Worm (Caenorhabditis elegans) whole organism, L2 larva: Measurements from ENCODE around the gene ZC443.7.

ENCODE experiments used
- R02D3.7 ChIP-seq: fragments of 150-350 bp; optimal IDR thresholded peaks from 2 replicates; lab custom pipeline; 2014; ENCODE audit warnings: missing biosample characterization, missing genetic modification characterization
- ama-1 ChIP-seq: fragments of 150-350 bp; optimal IDR thresholded peaks from 2 replicates; lab custom pipeline; 2018; ENCODE audit warnings: inconsistent platforms
- egl-27 ChIP-seq: sonication (generic microtip); optimal IDR thresholded peaks from 3 replicates; lab custom pipeline; 2017; ENCODE audit warnings: missing biosample characterization, missing genetic modification reagents, missing genetic modification characterization
- elt-3 ChIP-seq: sonication (generic microtip); optimal IDR thresholded peaks from 2 replicates; lab custom pipeline; 2017; ENCODE audit warnings: missing biosample characterization, missing genetic modification characterization
- fos-1 ChIP-seq: fragments of 150-350 bp; optimal IDR thresholded peaks from 2 replicates; lab custom pipeline; 2014; ENCODE audit warnings: missing biosample characterization, missing genetic modification characterization
- mdl-1 ChIP-seq, 2 experiments: fragments of 150-350 bp in 1 of 2; sonication (generic microtip) in 1 of 2; optimal IDR thresholded peaks; 2 replicates each; lab custom pipeline; 2017; ENCODE audit warnings: missing biosample characterization in 2 of 2, missing genetic modification characterization in 2 of 2
- nhr-11 ChIP-seq: fragments of 150-350 bp; optimal IDR thresholded peaks from 2 replicates; lab custom pipeline; 2014; ENCODE audit warnings: missing biosample characterization, missing genetic modification characterization
- nhr-237 ChIP-seq: fragments of 150-350 bp; optimal IDR thresholded peaks from 2 replicates; lab custom pipeline; 2014; ENCODE audit warnings: missing biosample characterization, missing genetic modification characterization
- skn-1 ChIP-seq: sonication (generic microtip); optimal IDR thresholded peaks from 2 replicates; lab custom pipeline; 2017; ENCODE audit warnings: missing biosample characterization, missing genetic modification characterization
- snpc-4 ChIP-seq: fragments of 150-350 bp; optimal IDR thresholded peaks from 2 replicates; lab custom pipeline; 2014; ENCODE audit warnings: missing biosample characterization, missing genetic modification characterization
- unc-39 ChIP-seq: fragments of 150-350 bp; optimal IDR thresholded peaks from 2 replicates; lab custom pipeline; 2014; ENCODE audit warnings: missing biosample characterization, missing genetic modification characterization
- unc-55 ChIP-seq: fragments of 150-350 bp; sonication (generic microtip); optimal IDR thresholded peaks from 3 replicates; lab custom pipeline; 2014; ENCODE audit warnings: missing biosample characterization, missing genetic modification reagents, missing genetic modification characterization
- unc-62 ChIP-seq: fragments of 150-350 bp; optimal IDR thresholded peaks from 2 replicates; lab custom pipeline; 2014; ENCODE audit warnings: missing biosample characterization, missing genetic modification reagents, missing genetic modification characterization
- ztf-4 ChIP-seq: fragments of 150-350 bp; optimal IDR thresholded peaks from 2 replicates; lab custom pipeline; 2014; ENCODE audit warnings: missing biosample characterization, missing genetic modification characterization

DNA sequence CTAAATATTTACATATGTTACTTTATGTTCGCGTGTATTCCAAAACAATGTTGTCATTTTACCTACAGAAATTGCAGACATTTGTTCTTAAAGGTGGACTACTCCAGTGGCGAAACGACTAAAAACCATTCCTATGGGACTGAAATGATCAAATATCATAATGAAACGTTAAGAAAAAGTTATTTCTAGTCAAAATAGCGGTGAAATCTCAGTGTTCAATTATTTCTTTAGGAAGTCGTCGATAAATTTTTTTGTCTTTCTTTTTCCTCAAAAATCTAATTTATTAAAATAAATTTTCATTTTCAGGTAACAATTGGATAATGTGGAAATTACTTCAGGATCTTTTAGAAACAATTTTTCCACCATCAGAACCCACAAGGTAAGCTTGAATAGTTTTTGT lies 29.1 kb downstream of the ZC443.7 start, which contains the start of gene C44H9.4:
- TF ChIP-seq unc-62 (no peak), ama-1 (no peak), snpc-4 (tag; lab: Kevin White, UChicago) (no peak), fos-1 (tag; lab: Kevin White, UChicago) (no peak), nhr-237 (tag; lab: Kevin White, UChicago) (no peak), skn-1 (tag; lab: Kevin White, UChicago) (no peak), egl-27 (tag; lab: Kevin White, UChicago) (no peak), unc-55 (GFP tag; lab: Kevin White, UChicago) (no peak), unc-39 (tag; lab: Kevin White, UChicago) (no peak), mdl-1 (tag; optimal IDR thresholded peaks at IDR 0.05; lab: Kevin White, UChicago) (no peak), R02D3.7 (tag; lab: Kevin White, UChicago) (no peak), elt-3 (tag; lab: Kevin White, UChicago) (no peak), ztf-4 (tag; lab: Kevin White, UChicago) (no peak), nhr-11 (tag; lab: Kevin White, UChicago) (no peak)
